Worm (Caenorhabditis elegans) whole organism, L4 larva: ENCODE data around the gene Y6E2A.1.
A peak's percentile ranks its signal among the peaks of the same experiment; 100 is the strongest.
"Not testable (repeated sequence)": the region's sequence is repeated elsewhere in the genome, so short reads cannot be mapped to it uniquely, and the experiment has no call there.

Source experiments
- F10B5.3 ChIP-seq: sonication (generic microtip); optimal IDR thresholded peaks from 2 replicates; lab custom pipeline; 2016; ENCODE audit warnings: mild to moderate bottlenecking, missing genetic modification characterization, missing compliant biosample characterization
- F44E2.7 ChIP-seq: fragments of 200-800 bp; sonication (Bioruptor generic); IDR thresholded peaks from 2 replicates; pipeline ENCODE4 v2.1.2; 2022; ENCODE audit warnings: missing genetic modification characterization, missing compliant biosample characterization
- F49E8.2 ChIP-seq: sonication (generic microtip); optimal IDR thresholded peaks from 2 replicates; lab custom pipeline; 2016; ENCODE audit warnings: missing compliant biosample characterization, mild to moderate bottlenecking, missing genetic modification characterization, borderline replicate concordance
- ZK337.2 ChIP-seq: fragments of 200-800 bp; sonication (Bioruptor generic); IDR thresholded peaks from 2 replicates; pipeline ENCODE4 v1.3.6; 2022; ENCODE audit warnings: missing genetic modification reagents, missing genetic modification characterization, missing compliant biosample characterization
- aha-1 ChIP-seq: fragments of 150-350 bp; peaks from one replicate; lab custom pipeline; 2014; ENCODE audit warnings: missing biosample characterization, missing genetic modification characterization
- arid-1 ChIP-seq: fragments of 200-800 bp; sonication (Bioruptor generic); conservative IDR thresholded peaks from 2 replicates; pipeline ENCODE4 v1.3.6; 2022; ENCODE audit warnings: missing genetic modification reagents, missing genetic modification characterization, missing compliant biosample characterization
- ceh-62 ChIP-seq: sonication (generic microtip); optimal IDR thresholded peaks from 2 replicates; lab custom pipeline; 2017; ENCODE audit warnings: missing biosample characterization, missing genetic modification characterization
- daf-12 ChIP-seq: fragments of 150-350 bp; optimal IDR thresholded peaks from 2 replicates; lab custom pipeline; 2014; ENCODE audit warnings: missing biosample characterization, missing genetic modification reagents, missing genetic modification characterization
- daf-16 ChIP-seq, 3 experiments: sonication (generic microtip); optimal IDR thresholded peaks; 2 replicates each; lab custom pipeline; 2016 to 2017; ENCODE audit warnings: missing genetic modification characterization in 3 of 3, missing genetic modification reagents in 3 of 3, mild to moderate bottlenecking in 2 of 3, missing compliant biosample characterization in 2 of 3, missing biosample characterization in 1 of 3, moderate library complexity in 1 of 3
- dmd-6 ChIP-seq: fragments of 200-800 bp; sonication (Bioruptor generic); IDR thresholded peaks from 2 replicates; pipeline ENCODE4 v1.3.6; 2022; ENCODE audit warnings: missing genetic modification reagents, missing genetic modification characterization, missing compliant biosample characterization
- dmd-8 ChIP-seq: fragments of 200-800 bp; sonication (Bioruptor generic); IDR thresholded peaks from 2 replicates; pipeline ENCODE4 v1.3.6; 2022; ENCODE audit warnings: missing genetic modification characterization, missing compliant biosample characterization
- dmd-9 ChIP-seq: fragments of 200-800 bp; sonication (Bioruptor generic); IDR thresholded peaks from 2 replicates; pipeline ENCODE4 v1.3.6; 2022; ENCODE audit warnings: missing genetic modification reagents, missing genetic modification characterization, missing compliant biosample characterization
- dpl-1 ChIP-seq: fragments of 150-350 bp; optimal IDR thresholded peaks from 2 replicates; lab custom pipeline; 2014; ENCODE audit warnings: missing biosample characterization, missing genetic modification reagents, missing genetic modification characterization
- duxl-1 ChIP-seq: sonication (generic microtip); optimal IDR thresholded peaks from 2 replicates; lab custom pipeline; 2016; ENCODE audit warnings: mild to moderate bottlenecking, missing genetic modification characterization, moderate library complexity, missing compliant biosample characterization; ENCODE audit not compliant: poor library complexity
- egl-27 ChIP-seq: sonication (generic microtip); optimal IDR thresholded peaks from 3 replicates; lab custom pipeline; 2017; ENCODE audit warnings: missing biosample characterization, missing genetic modification reagents, missing genetic modification characterization
- fos-1 ChIP-seq: fragments of 150-350 bp; optimal IDR thresholded peaks from 2 replicates; lab custom pipeline; 2014; ENCODE audit warnings: missing biosample characterization, missing genetic modification characterization
- hlh-11 ChIP-seq: fragments of 200-800 bp; sonication (Bioruptor generic); optimal IDR thresholded peaks from 2 replicates; lab custom pipeline; 2018; ENCODE audit warnings: mild to moderate bottlenecking, missing genetic modification characterization, missing compliant biosample characterization
- hlh-30 ChIP-seq: sonication (generic microtip); optimal IDR thresholded peaks from 2 replicates; lab custom pipeline; 2017; ENCODE audit warnings: antibody characterized with exemption, mild to moderate bottlenecking, missing genetic modification characterization, missing compliant biosample characterization; ENCODE audit not compliant: insufficient read depth
- jun-1 ChIP-seq: fragments of 150-350 bp; optimal IDR thresholded peaks from 2 replicates; lab custom pipeline; 2014; ENCODE audit warnings: missing biosample characterization, missing genetic modification reagents, missing genetic modification characterization
- lin-1 ChIP-seq: fragments of 200-800 bp; sonication (Bioruptor generic); IDR thresholded peaks from 2 replicates; pipeline ENCODE4 v1.3.6; 2022; ENCODE audit warnings: missing genetic modification reagents, missing genetic modification characterization, missing compliant biosample characterization
- lin-13 ChIP-seq: fragments of 150-350 bp; optimal IDR thresholded peaks from 2 replicates; lab custom pipeline; 2014; ENCODE audit warnings: missing biosample characterization, missing genetic modification reagents, missing genetic modification characterization
- lin-29 ChIP-seq: fragments of 200-800 bp; sonication (Bioruptor generic); IDR thresholded peaks from 2 replicates; pipeline ENCODE4 v1.3.6; 2022; ENCODE audit warnings: missing genetic modification reagents, missing genetic modification characterization, missing compliant biosample characterization
- lir-3 ChIP-seq: sonication (generic microtip); optimal IDR thresholded peaks from 2 replicates; lab custom pipeline; 2016; ENCODE audit warnings: mild to moderate bottlenecking, missing genetic modification characterization, missing compliant biosample characterization
- mdl-1 ChIP-seq, 2 experiments: fragments of 150-350 bp in 1 of 2; sonication (generic microtip) in 1 of 2; optimal IDR thresholded peaks; 2 replicates each; lab custom pipeline; 2014 to 2017; ENCODE audit warnings: missing biosample characterization in 2 of 2, missing genetic modification characterization in 2 of 2
- mdt-29 ChIP-seq: fragments of 200-800 bp; sonication (Bioruptor generic); IDR thresholded peaks from 2 replicates; pipeline ENCODE4 v1.3.6; 2022; ENCODE audit warnings: missing genetic modification reagents, missing genetic modification characterization, missing compliant biosample characterization
- nhr-10 ChIP-seq: fragments of 150-350 bp; optimal IDR thresholded peaks from 2 replicates; lab custom pipeline; 2014; ENCODE audit warnings: missing biosample characterization, missing genetic modification characterization
- nhr-102 ChIP-seq: sonication (generic microtip); optimal IDR thresholded peaks from 2 replicates; lab custom pipeline; 2016; ENCODE audit warnings: mild to moderate bottlenecking, missing genetic modification characterization, moderate library complexity, missing compliant biosample characterization
- nhr-237 ChIP-seq: sonication (generic microtip); optimal IDR thresholded peaks from 2 replicates; lab custom pipeline; 2017; ENCODE audit warnings: missing biosample characterization, missing genetic modification characterization
- nhr-28 ChIP-seq: fragments of 150-350 bp; optimal IDR thresholded peaks from 2 replicates; lab custom pipeline; 2014; ENCODE audit warnings: missing biosample characterization, missing genetic modification characterization
- nhr-48 ChIP-seq: sonication (generic microtip); optimal IDR thresholded peaks from 2 replicates; lab custom pipeline; 2016; ENCODE audit warnings: mild to moderate bottlenecking, missing genetic modification characterization, missing compliant biosample characterization
- nhr-76 ChIP-seq: fragments of 150-350 bp; optimal IDR thresholded peaks from 2 replicates; lab custom pipeline; 2014; ENCODE audit warnings: missing biosample characterization, missing genetic modification characterization
- nhr-77 ChIP-seq: fragments of 150-350 bp; optimal IDR thresholded peaks from 2 replicates; lab custom pipeline; 2014; ENCODE audit warnings: missing biosample characterization, missing genetic modification characterization
- pqm-1 ChIP-seq: sonication (generic microtip); optimal IDR thresholded peaks from 2 replicates; lab custom pipeline; 2017; ENCODE audit warnings: missing biosample characterization, missing genetic modification characterization
- rbr-2 ChIP-seq: sonication (generic microtip); optimal IDR thresholded peaks from 2 replicates; lab custom pipeline; 2016; ENCODE audit warnings: missing genotype, missing genetic modification characterization, missing compliant biosample characterization
- saeg-2 ChIP-seq: fragments of 200-800 bp; sonication (Bioruptor generic); IDR thresholded peaks from 2 replicates; pipeline ENCODE4 v1.3.6; 2022; ENCODE audit warnings: missing genetic modification reagents, missing genetic modification characterization, missing compliant biosample characterization
- sdz-12 ChIP-seq: fragments of 200-800 bp; sonication (Bioruptor generic); optimal IDR thresholded peaks from 2 replicates; lab custom pipeline; 2018; ENCODE audit warnings: mild to moderate bottlenecking, missing genetic modification characterization, missing compliant biosample characterization
- tag-97 ChIP-seq: fragments of 200-800 bp; sonication (Bioruptor generic); IDR thresholded peaks from 2 replicates; pipeline ENCODE4 v1.3.6; 2022; ENCODE audit warnings: missing genetic modification characterization, missing compliant biosample characterization
- unc-39 ChIP-seq: sonication (generic microtip); optimal IDR thresholded peaks from 2 replicates; lab custom pipeline; 2017; ENCODE audit warnings: missing biosample characterization, missing genetic modification characterization
- unc-62 ChIP-seq, 3 experiments: fragments of 150-350 bp in 1 of 3; sonication (generic microtip); optimal IDR thresholded peaks in 2 of 3; peaks in 1 of 3; 1 replicate in 1 of 3; 2 replicates in 2 of 3; lab custom pipeline; 2014 to 2017; ENCODE audit warnings: missing biosample characterization in 3 of 3, missing genetic modification characterization in 3 of 3, missing genetic modification reagents in 3 of 3, missing genotype in 1 of 3
- zip-11 ChIP-seq: fragments of 200-800 bp; sonication (Bioruptor generic); IDR thresholded peaks from 2 replicates; pipeline ENCODE4 v1.3.6; 2022; ENCODE audit warnings: missing genetic modification characterization, missing compliant biosample characterization
- zip-2 ChIP-seq: fragments of 150-350 bp; optimal IDR thresholded peaks from 2 replicates; lab custom pipeline; 2014; ENCODE audit warnings: missing biosample characterization, missing genetic modification characterization

Y6E2A.1 gene

ce11 chrV:15673707-15674106, 36.6 kb downstream of the Y6E2A.1 start, which contains the start of gene nhr-51:
nhr-51 (plus strand) TSS chrV:15674007.
- TF ChIP-seq rbr-2 (no peak), nhr-76 (no peak)

- TF ChIP-seq zip-11; zip-2 (tag; lab: Kevin White, UChicago); egl-27 (tag; lab: Kevin White, UChicago): not testable (repeated sequence)
Observed at ce11 chrV:15670139-15670538, 40.2 kb downstream of the Y6E2A.1 start, which contains the start of gene K06B4.15. K06B4.15 (plus strand) TSS chrV:15670439.

- TF ChIP-seq F49E8.2 (tag; lab: Kevin White, UChicago) = no peak
- no peak for TF ChIP-seq ZK337.2
- no peak for TF ChIP-seq daf-12 (tag; lab: Kevin White, UChicago)
- no peak for TF ChIP-seq mdt-29 (GFP tag; lab: Robert Waterston, UW)
- TF ChIP-seq arid-1 (GFP tag; lab: Robert Waterston, UW) = no peak
- no peak for TF ChIP-seq fos-1
- no peak for TF ChIP-seq dpl-1 (GFP tag; lab: Kevin White, UChicago)
- TF ChIP-seq aha-1 (tag; lab: Kevin White, UChicago) = no peak
- no peak for TF ChIP-seq lir-3 (tag; lab: Kevin White, UChicago)
- TF ChIP-seq F44E2.7 (GFP tag; lab: Robert Waterston, UW) = no peak
- TF ChIP-seq ceh-62 (tag; lab: Kevin White, UChicago) = no peak
- TF ChIP-seq unc-62 (GFP tag; optimal IDR thresholded peaks at IDR 0.05 in 1 of 2; lab: Kevin White, UChicago) = no peak
- no peak for TF ChIP-seq unc-62 (tag; optimal IDR thresholded peaks at IDR 0.05; lab: Kevin White, UChicago)
- no peak for TF ChIP-seq lin-13 (GFP tag; lab: Kevin White, UChicago)
- TF ChIP-seq zip-2 (tag; lab: Kevin White, UChicago) = no peak
- no peak for TF ChIP-seq lin-1 (GFP tag; lab: Robert Waterston, UW)
- TF ChIP-seq sdz-12 = no peak
- TF ChIP-seq F10B5.3 (tag; lab: Kevin White, UChicago) = no peak
- no peak for TF ChIP-seq tag-97 (GFP tag; lab: Robert Waterston, UW)
Observed at ce11 chrV:15668870-15669269, 41.4 kb downstream of the Y6E2A.1 start, which contains the start of gene K06B4.4. K06B4.4 (plus strand) TSS chrV:15669170.

ce11 chrV:15668200-15668599, 42.1 kb downstream of the Y6E2A.1 start, which contains the start of gene F53E4.1:
F53E4.1 (minus strand) TSS chrV:15668300.
- not testable (repeated sequence) for TF ChIP-seq nhr-10; nhr-102 (tag; lab: Kevin White, UChicago); lir-3 (tag; lab: Kevin White, UChicago)

- TF ChIP-seq ceh-62 (tag; lab: Kevin White, UChicago) = no peak
- peak; percentile 90 for TF ChIP-seq pqm-1 (tag; lab: Kevin White, UChicago)
- 0 out of 2 replicates have a peak, but pooled peaks have one; percentile 24 for TF ChIP-seq mdt-29 (GFP tag; lab: Robert Waterston, UW)
- TF ChIP-seq dmd-6 (GFP tag; lab: Robert Waterston, UW) = peak; percentile 99
- TF ChIP-seq aha-1 (tag; lab: Kevin White, UChicago) = no peak
- TF ChIP-seq nhr-102 (tag; lab: Kevin White, UChicago) = peak; percentile 70
- no peak for TF ChIP-seq arid-1 (GFP tag; lab: Robert Waterston, UW)
- TF ChIP-seq egl-27 (tag; lab: Kevin White, UChicago) = no peak
- peak; percentile 68 for TF ChIP-seq nhr-48 (tag; lab: Kevin White, UChicago)
- 0 out of 2 replicates have a peak, but pooled peaks have one; percentile 27 for TF ChIP-seq saeg-2 (GFP tag; lab: Robert Waterston, UW)
- no peak for TF ChIP-seq duxl-1
- TF ChIP-seq nhr-237 (tag; lab: Kevin White, UChicago) = no peak
- no peak for TF ChIP-seq lin-29 (GFP tag; lab: Robert Waterston, UW)
- TF ChIP-seq daf-16 (GFP tag; optimal IDR thresholded peaks at IDR 0.05; lab: Kevin White, UChicago) = peak in 1 of 2 experiments; percentile 77
- peak; percentile 99 for TF ChIP-seq daf-16 (tag; optimal IDR thresholded peaks at IDR 0.05; lab: Kevin White, UChicago)
- TF ChIP-seq dmd-8 (GFP tag; lab: Robert Waterston, UW) = no peak
- TF ChIP-seq nhr-77 (tag; lab: Kevin White, UChicago) = peak; percentile 82
- TF ChIP-seq hlh-30 (tag; lab: Kevin White, UChicago) = peak; percentile 61
- TF ChIP-seq hlh-11 = peak; percentile 96
- no peak for TF ChIP-seq rbr-2
- TF ChIP-seq unc-39 (tag; lab: Kevin White, UChicago) = no peak
- TF ChIP-seq jun-1 (tag; lab: Kevin White, UChicago) = no peak
- TF ChIP-seq nhr-28 (tag; lab: Kevin White, UChicago) = peak; percentile 93
- TF ChIP-seq mdl-1 (tag; optimal IDR thresholded peaks at IDR 0.05; lab: Kevin White, UChicago) = peak in 1 of 2 experiments; percentile 72
- TF ChIP-seq sdz-12 = no peak
- 0 out of 2 replicates have a peak, but pooled peaks have one; percentile 47 for TF ChIP-seq lin-1 (GFP tag; lab: Robert Waterston, UW)
- no peak for TF ChIP-seq dmd-9 (GFP tag; lab: Robert Waterston, UW)
- TF ChIP-seq unc-62 (GFP tag; optimal IDR thresholded peaks at IDR 0.05 in 1 of 2; lab: Kevin White, UChicago) = no peak
- TF ChIP-seq unc-62 (tag; optimal IDR thresholded peaks at IDR 0.05; lab: Kevin White, UChicago) = no peak
Observed at ce11 chrV:15666718-15667117, 43.6 kb downstream of the Y6E2A.1 start.
